Worm (Caenorhabditis elegans): ENCODE data around the gene Y77E11A.7.

- no peak for TF ChIP-seq B0310.2 (tag; optimal IDR thresholded peaks at IDR 0.05)
- TF ChIP-seq hnd-1 (tag; optimal IDR thresholded peaks at IDR 0.05): no peak
- no peak for TF ChIP-seq hmbx-1 (tag; optimal IDR thresholded peaks at IDR 0.05)
- TF ChIP-seq scrt-1 (GFP tag; IDR thresholded peaks at IDR 0.05): no peak
- TF ChIP-seq F13C5.2 (tag; optimal IDR thresholded peaks at IDR 0.05): no peak
- TF ChIP-seq ama-1 (optimal IDR thresholded peaks at IDR 0.05): no peak
Measured at ce11 chrIV:1443997-1444678, 24.5 kb upstream of the Y77E11A.7 start.

Measured in whole organism, early embryonic.